Worm (Caenorhabditis elegans): ENCODE results near the gene D1054.18.
A peak's percentile ranks its signal among the peaks of the same experiment; 100 is the strongest.

The D1054.18 gene

DNA sequence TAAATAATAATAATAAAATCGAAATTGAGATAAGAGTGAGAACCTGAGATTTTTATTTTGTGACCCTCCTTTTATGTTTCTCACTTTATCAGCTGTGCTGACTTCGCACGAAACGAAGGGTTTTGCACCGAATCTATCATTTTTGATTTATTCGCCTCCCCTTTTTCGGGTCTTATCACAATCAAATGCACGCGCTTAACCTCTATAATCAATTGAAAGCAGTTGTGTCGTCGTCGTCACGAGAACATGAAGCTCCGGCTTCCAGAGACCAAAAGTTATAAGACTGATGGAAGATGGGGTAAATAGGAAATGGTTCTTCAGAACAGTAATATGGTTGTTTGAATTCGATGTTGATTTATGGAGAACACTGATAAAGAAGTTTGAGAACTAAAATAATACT is at the start of gene D1054.18:
Gene D1054.18, minus strand, starts transcription at position 45 of the 400 bp plus-strand sequence.
- TF ChIP-seq mdl-1 (tag; optimal IDR thresholded peaks at IDR 0.05) (peak in 1 of 2 experiments; percentile 39), snpc-4 (tag; optimal IDR thresholded peaks at IDR 0.05) (no peak), hlh-11 (tag; optimal IDR thresholded peaks at IDR 0.05) (peak; percentile 91), tag-97 (GFP tag; IDR thresholded peaks at IDR 0.05) (no peak), hif-1 (tag; optimal IDR thresholded peaks at IDR 0.05) (no peak), lin-29 (GFP tag; IDR thresholded peaks at IDR 0.05) (no peak), unc-62 (GFP tag; optimal IDR thresholded peaks at IDR 0.05 in 1 of 2) (peak; percentile 51 to 96), unc-62 (tag; optimal IDR thresholded peaks at IDR 0.05) (no peak), dmd-9 (GFP tag; IDR thresholded peaks at IDR 0.05) (no peak), lin-39 (tag; optimal IDR thresholded peaks at IDR 0.05) (no peak), daf-12 (tag; optimal IDR thresholded peaks at IDR 0.05) (no peak), nhr-77 (tag; optimal IDR thresholded peaks at IDR 0.05) (peak; percentile 64), pha-4 (GFP tag; IDR thresholded peaks at IDR 0.05) (peak; percentile 27; the same call in 1 of the 2 replicates), pha-4 (tag; optimal IDR thresholded peaks at IDR 0.05) (no peak), cey-2 (tag; optimal IDR thresholded peaks at IDR 0.05; ENCODE audit: borderline replicate concordance, insufficient read depth) (no peak), nhr-102 (tag; optimal IDR thresholded peaks at IDR 0.05) (peak; percentile 42), F49E8.2 (tag; optimal IDR thresholded peaks at IDR 0.05; ENCODE audit: borderline replicate concordance) (no peak), ceh-82 (tag; optimal IDR thresholded peaks at IDR 0.05) (no peak), dve-1 (tag; optimal IDR thresholded peaks at IDR 0.05; ENCODE audit: insufficient read depth) (peak; percentile 67), dmd-6 (GFP tag; IDR thresholded peaks at IDR 0.05) (peak; percentile 95), lir-3 (tag; optimal IDR thresholded peaks at IDR 0.05) (no peak), saeg-2 (GFP tag; IDR thresholded peaks at IDR 0.05) (peak; percentile 42; the same call in 1 of the 2 replicates), php-3 (GFP tag; IDR thresholded peaks at IDR 0.05) (peak; percentile 97), aha-1 (tag) (peak; percentile 36), spr-3 (GFP tag; optimal IDR thresholded peaks at IDR 0.05) (no peak), zfp-3 (GFP tag; conservative IDR thresholded peaks at IDR 0.05) (no peak), lin-15B (tag; optimal IDR thresholded peaks at IDR 0.05) (no peak), unc-39 (tag; optimal IDR thresholded peaks at IDR 0.05) (no peak), egl-43 (GFP tag; IDR thresholded peaks at IDR 0.05) (no peak), nhr-237 (tag; optimal IDR thresholded peaks at IDR 0.05) (no peak), nhr-41 (GFP tag; IDR thresholded peaks at IDR 0.05) (peak; percentile 85), mep-1 (tag; optimal IDR thresholded peaks at IDR 0.05) (no peak), tra-1 (GFP tag; IDR thresholded peaks at IDR 0.05) (peak; percentile 66; the same call in 1 of the 2 replicates), lin-1 (GFP tag; IDR thresholded peaks at IDR 0.05) (peak; percentile 66; the same call in 1 of the 2 replicates), ceh-62 (tag; optimal IDR thresholded peaks at IDR 0.05) (no peak), ama-1 (optimal IDR thresholded peaks at IDR 0.05) (no peak), F26F4.8 (GFP tag; conservative IDR thresholded peaks at IDR 0.05) (no peak), pqm-1 (tag; optimal IDR thresholded peaks at IDR 0.05) (peak; percentile 93), hlh-30 (tag; optimal IDR thresholded peaks at IDR 0.05; ENCODE audit: insufficient read depth) (peak; percentile 55), ceh-20 (GFP tag; IDR thresholded peaks at IDR 0.05) (peak; percentile 63; the same call in 1 of the 2 replicates), daf-16 (GFP tag; optimal IDR thresholded peaks at IDR 0.05) (no peak), daf-16 (tag; optimal IDR thresholded peaks at IDR 0.05) (peak; percentile 89), lin-13 (GFP tag; optimal IDR thresholded peaks at IDR 0.05) (no peak), Y5F2A.4 (GFP tag; optimal IDR thresholded peaks at IDR 0.05) (no peak), daf-8 (GFP tag; IDR thresholded peaks at IDR 0.05) (no peak), nhr-28 (tag; optimal IDR thresholded peaks at IDR 0.05) (peak; percentile 84), fos-1 (tag; optimal IDR thresholded peaks at IDR 0.05) (no peak), duxl-1 (tag; optimal IDR thresholded peaks at IDR 0.05; ENCODE audit: poor library complexity) (no peak), nhr-48 (tag; optimal IDR thresholded peaks at IDR 0.05) (peak; percentile 30), madf-5 (GFP tag; IDR thresholded peaks at IDR 0.05) (no peak), ZK546.5 (tag; optimal IDR thresholded peaks at IDR 0.05) (no peak)

Measured in whole organism, L4 larva.